Worm (Caenorhabditis elegans) whole organism, late embryonic: ENCODE results near the gene R05H11.2.

ENCODE experiments used
- ama-1 ChIP-seq: fragments of 150-350 bp; optimal IDR thresholded peaks from 2 replicates; lab custom pipeline; 2014
- nhr-11 ChIP-seq: fragments of 150-350 bp; optimal IDR thresholded peaks from 2 replicates; lab custom pipeline; 2014; ENCODE audit warnings: missing biosample characterization, missing genetic modification characterization
- pha-4 ChIP-seq: fragments of 150-350 bp; optimal IDR thresholded peaks from 2 replicates; lab custom pipeline; 2018; ENCODE audit warnings: missing biosample characterization, missing genetic modification reagents, missing genetic modification characterization
- sox-4 ChIP-seq: sonication (generic microtip); optimal IDR thresholded peaks from 2 replicates; lab custom pipeline; 2017; ENCODE audit warnings: mild to moderate bottlenecking, missing genetic modification characterization, inconsistent platforms, missing compliant biosample characterization
- syd-9 ChIP-seq: sonication (generic microtip); optimal IDR thresholded peaks from 2 replicates; lab custom pipeline; 2016; ENCODE audit warnings: mild to moderate bottlenecking, missing genetic modification characterization, moderate library complexity, missing compliant biosample characterization
- unc-3 ChIP-seq, 2 experiments: fragments of 200-800 bp in 1 of 2; sonication (Bioruptor generic) in 1 of 2; sonication (generic microtip) in 1 of 2; conservative IDR thresholded peaks in 1 of 2; optimal IDR thresholded peaks in 1 of 2; 2 replicates each; pipeline versions ENCODE4 v1.3.6 to Lab custom; 2016 to 2022; ENCODE audit warnings: missing compliant biosample characterization in 2 of 2, missing genetic modification characterization in 2 of 2, missing genetic modification reagents in 1 of 2

DNA sequence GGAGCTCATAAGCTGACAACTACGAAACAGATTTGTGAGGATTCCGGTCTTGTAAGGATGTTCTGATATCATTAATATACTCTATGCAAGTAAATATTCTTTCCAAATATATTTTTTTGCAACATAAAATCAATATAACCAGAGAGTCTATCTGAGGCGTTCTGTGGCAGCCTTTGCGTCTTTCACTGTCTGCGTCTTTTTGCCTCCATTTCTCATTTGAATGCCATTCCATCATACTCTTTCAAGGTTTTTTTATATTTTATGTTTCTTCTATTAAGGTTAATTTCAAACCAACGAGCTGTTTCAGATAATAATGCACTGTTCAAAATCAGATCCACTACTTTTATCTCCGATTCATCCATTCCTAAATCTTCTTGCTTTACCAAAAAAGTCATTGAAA lies 2.8 kb upstream of the R05H11.2 start, which contains the start of gene R05H11.1:
- no peak for TF ChIP-seq sox-4 (tag; lab: Kevin White, UChicago)
- no peak for TF ChIP-seq pha-4
- no peak for TF ChIP-seq nhr-11 (tag; lab: Kevin White, UChicago)
- no peak for TF ChIP-seq unc-3 (GFP tag; conservative IDR thresholded peaks at IDR 0.05; lab: Robert Waterston, UW)
- TF ChIP-seq unc-3 (tag; optimal IDR thresholded peaks at IDR 0.05; lab: Kevin White, UChicago) = no peak
- TF ChIP-seq ama-1 (lab: Kevin White, UChicago) = no peak
- TF ChIP-seq syd-9 (tag; lab: Kevin White, UChicago) = no peak
